Fruit fly (Drosophila melanogaster) whole organism: ENCODE results near the gene CG42688.

Source experiments
- CG8478 ChIP-seq: fragments of >200 bp; optimal IDR thresholded peaks from 2 replicates; lab custom pipeline; 2018; ENCODE audit warnings: inconsistent platforms
- pan ChIP-seq: fragments of >200 bp; optimal IDR thresholded peaks from 2 replicates; lab custom pipeline; 2017
- psq ChIP-seq: fragments of >200 bp; optimal IDR thresholded peaks from 2 replicates; lab custom pipeline; 2017
- usp ChIP-seq: fragments of >200 bp; optimal IDR thresholded peaks from 2 replicates; lab custom pipeline; 2017; ENCODE audit warnings: missing biosample characterization, missing genetic modification characterization, mixed read lengths

dm6 chr2L:19136735-19137134, 45.9 kb downstream of the CG42688 start:
- TF ChIP-seq psq (lab: Kevin White, UChicago) = no peak
- no peak for TF ChIP-seq usp (GFP tag; lab: Kevin White, UChicago)
- no peak for TF ChIP-seq pan (lab: Kevin White, UChicago)
- no peak for TF ChIP-seq CG8478 (lab: Kevin White, UChicago)
